Worm (Caenorhabditis elegans) whole organism, L4 larva: ENCODE measurements around the gene H38K22.6.

ENCODE experiments used
- F10B5.3 ChIP-seq: sonication (generic microtip); optimal IDR thresholded peaks from 2 replicates; lab custom pipeline; 2016; ENCODE audit warnings: mild to moderate bottlenecking, missing genetic modification characterization, missing compliant biosample characterization
- F37D6.2 ChIP-seq: sonication (generic microtip); optimal IDR thresholded peaks from 2 replicates; lab custom pipeline; 2016; ENCODE audit warnings: mild to moderate bottlenecking, missing genetic modification characterization, missing compliant biosample characterization
- F44E2.7 ChIP-seq: fragments of 200-800 bp; sonication (Bioruptor generic); IDR thresholded peaks from 2 replicates; pipeline ENCODE4 v2.1.2; 2022; ENCODE audit warnings: missing genetic modification characterization, missing compliant biosample characterization
- T26A8.4 ChIP-seq: fragments of 200-800 bp; sonication (Bioruptor generic); IDR thresholded peaks from 2 replicates; pipeline ENCODE4 v1.3.6; 2022; ENCODE audit warnings: missing genetic modification characterization, missing compliant biosample characterization
- Y105C5A.15 ChIP-seq: fragments of 200-800 bp; sonication (Bioruptor generic); IDR thresholded peaks from 2 replicates; pipeline ENCODE4 v1.3.6; 2022; ENCODE audit warnings: missing genetic modification characterization, missing compliant biosample characterization
- Y5F2A.4 ChIP-seq: fragments of 200-800 bp; sonication (Bioruptor generic); optimal IDR thresholded peaks from 2 replicates; lab custom pipeline; 2018; ENCODE audit warnings: mild to moderate bottlenecking, missing genetic modification characterization, missing compliant biosample characterization
- Y75B8A.6 ChIP-seq: fragments of 200-800 bp; sonication (Bioruptor generic); IDR thresholded peaks from 2 replicates; pipeline ENCODE4 v1.3.6; 2022; ENCODE audit warnings: missing genetic modification reagents, missing genetic modification characterization, missing compliant biosample characterization
- aha-1 ChIP-seq: fragments of 150-350 bp; peaks from one replicate; lab custom pipeline; 2014; ENCODE audit warnings: missing biosample characterization, missing genetic modification characterization
- arid-1 ChIP-seq: fragments of 200-800 bp; sonication (Bioruptor generic); conservative IDR thresholded peaks from 2 replicates; pipeline ENCODE4 v1.3.6; 2022; ENCODE audit warnings: missing genetic modification reagents, missing genetic modification characterization, missing compliant biosample characterization
- ceh-28 ChIP-seq: fragments of 150-350 bp; optimal IDR thresholded peaks from 2 replicates; lab custom pipeline; 2014; ENCODE audit warnings: missing biosample characterization, missing genetic modification reagents, missing genetic modification characterization
- ceh-32 ChIP-seq: sonication (generic microtip); optimal IDR thresholded peaks from 2 replicates; lab custom pipeline; 2016; ENCODE audit warnings: mild to moderate bottlenecking, missing genetic modification characterization, missing compliant biosample characterization; ENCODE audit not compliant: poor library complexity
- cey-2 ChIP-seq: sonication (generic microtip); optimal IDR thresholded peaks from 3 replicates; lab custom pipeline; 2017; ENCODE audit warnings: missing genetic modification characterization, mild to moderate bottlenecking, missing compliant biosample characterization, antibody characterized with exemption, borderline replicate concordance; ENCODE audit not compliant: insufficient read depth
- daf-16 ChIP-seq, 3 experiments: sonication (generic microtip); optimal IDR thresholded peaks; 2 replicates each; lab custom pipeline; 2016 to 2017; ENCODE audit warnings: missing genetic modification characterization in 3 of 3, missing genetic modification reagents in 3 of 3, mild to moderate bottlenecking in 2 of 3, missing compliant biosample characterization in 2 of 3, missing biosample characterization in 1 of 3, moderate library complexity in 1 of 3
- dmd-6 ChIP-seq: fragments of 200-800 bp; sonication (Bioruptor generic); IDR thresholded peaks from 2 replicates; pipeline ENCODE4 v1.3.6; 2022; ENCODE audit warnings: missing genetic modification reagents, missing genetic modification characterization, missing compliant biosample characterization
- dmd-8 ChIP-seq: fragments of 200-800 bp; sonication (Bioruptor generic); IDR thresholded peaks from 2 replicates; pipeline ENCODE4 v1.3.6; 2022; ENCODE audit warnings: missing genetic modification characterization, missing compliant biosample characterization
- dmd-9 ChIP-seq: fragments of 200-800 bp; sonication (Bioruptor generic); IDR thresholded peaks from 2 replicates; pipeline ENCODE4 v1.3.6; 2022; ENCODE audit warnings: missing genetic modification reagents, missing genetic modification characterization, missing compliant biosample characterization
- duxl-1 ChIP-seq: sonication (generic microtip); optimal IDR thresholded peaks from 2 replicates; lab custom pipeline; 2016; ENCODE audit warnings: mild to moderate bottlenecking, missing genetic modification characterization, moderate library complexity, missing compliant biosample characterization; ENCODE audit not compliant: poor library complexity
- dve-1 ChIP-seq: sonication (generic microtip); optimal IDR thresholded peaks from 2 replicates; lab custom pipeline; 2017; ENCODE audit warnings: antibody characterized with exemption, mild to moderate bottlenecking, missing genetic modification characterization, missing compliant biosample characterization; ENCODE audit not compliant: insufficient read depth
- egl-27 ChIP-seq: sonication (generic microtip); optimal IDR thresholded peaks from 3 replicates; lab custom pipeline; 2017; ENCODE audit warnings: missing biosample characterization, missing genetic modification reagents, missing genetic modification characterization
- fos-1 ChIP-seq: fragments of 150-350 bp; optimal IDR thresholded peaks from 2 replicates; lab custom pipeline; 2014; ENCODE audit warnings: missing biosample characterization, missing genetic modification characterization
- hlh-11 ChIP-seq: fragments of 200-800 bp; sonication (Bioruptor generic); optimal IDR thresholded peaks from 2 replicates; lab custom pipeline; 2018; ENCODE audit warnings: mild to moderate bottlenecking, missing genetic modification characterization, missing compliant biosample characterization
- hlh-30 ChIP-seq: sonication (generic microtip); optimal IDR thresholded peaks from 2 replicates; lab custom pipeline; 2017; ENCODE audit warnings: antibody characterized with exemption, mild to moderate bottlenecking, missing genetic modification characterization, missing compliant biosample characterization; ENCODE audit not compliant: insufficient read depth
- jun-1 ChIP-seq: fragments of 150-350 bp; optimal IDR thresholded peaks from 2 replicates; lab custom pipeline; 2014; ENCODE audit warnings: missing biosample characterization, missing genetic modification reagents, missing genetic modification characterization
- lin-1 ChIP-seq: fragments of 200-800 bp; sonication (Bioruptor generic); IDR thresholded peaks from 2 replicates; pipeline ENCODE4 v1.3.6; 2022; ENCODE audit warnings: missing genetic modification reagents, missing genetic modification characterization, missing compliant biosample characterization
- lin-15B ChIP-seq: fragments of 150-350 bp; sonication (generic microtip); optimal IDR thresholded peaks from 3 replicates; lab custom pipeline; 2014; ENCODE audit warnings: missing biosample characterization, missing genetic modification characterization
- lin-29 ChIP-seq: fragments of 200-800 bp; sonication (Bioruptor generic); IDR thresholded peaks from 2 replicates; pipeline ENCODE4 v1.3.6; 2022; ENCODE audit warnings: missing genetic modification reagents, missing genetic modification characterization, missing compliant biosample characterization
- lir-3 ChIP-seq: sonication (generic microtip); optimal IDR thresholded peaks from 2 replicates; lab custom pipeline; 2016; ENCODE audit warnings: mild to moderate bottlenecking, missing genetic modification characterization, missing compliant biosample characterization
- lsy-2 ChIP-seq, 2 experiments: fragments of 150-350 bp in 1 of 2; sonication (generic microtip) in 1 of 2; optimal IDR thresholded peaks; 2 replicates each; lab custom pipeline; 2014 to 2017; ENCODE audit warnings: missing biosample characterization in 2 of 2, missing genetic modification characterization in 2 of 2
- madf-5 ChIP-seq, 2 experiments: fragments of 200-800 bp; sonication (Bioruptor generic); IDR thresholded peaks; 2 replicates each; pipeline ENCODE4 v1.3.6; 2022; ENCODE audit warnings: missing compliant biosample characterization in 2 of 2, missing genetic modification characterization in 2 of 2
- mep-1 ChIP-seq: fragments of 150-350 bp; sonication (generic microtip); optimal IDR thresholded peaks from 3 replicates; lab custom pipeline; 2014; ENCODE audit warnings: missing biosample characterization, missing genetic modification characterization
- mxl-2 ChIP-seq: fragments of 200-800 bp; sonication (Bioruptor generic); conservative IDR thresholded peaks from 2 replicates; pipeline ENCODE4 v1.3.6; 2022; ENCODE audit warnings: missing genetic modification reagents, missing genetic modification characterization, missing compliant biosample characterization
- nhr-102 ChIP-seq: sonication (generic microtip); optimal IDR thresholded peaks from 2 replicates; lab custom pipeline; 2016; ENCODE audit warnings: mild to moderate bottlenecking, missing genetic modification characterization, moderate library complexity, missing compliant biosample characterization
- nhr-11 ChIP-seq: fragments of 150-350 bp; optimal IDR thresholded peaks from 2 replicates; lab custom pipeline; 2014; ENCODE audit warnings: missing biosample characterization, missing genetic modification characterization
- nhr-111 ChIP-seq: fragments of 200-800 bp; sonication (Bioruptor generic); optimal IDR thresholded peaks from 2 replicates; lab custom pipeline; 2018; ENCODE audit warnings: mild to moderate bottlenecking, missing genetic modification characterization, missing compliant biosample characterization
- nhr-237 ChIP-seq: sonication (generic microtip); optimal IDR thresholded peaks from 2 replicates; lab custom pipeline; 2017; ENCODE audit warnings: missing biosample characterization, missing genetic modification characterization
- nhr-48 ChIP-seq: sonication (generic microtip); optimal IDR thresholded peaks from 2 replicates; lab custom pipeline; 2016; ENCODE audit warnings: mild to moderate bottlenecking, missing genetic modification characterization, missing compliant biosample characterization
- nhr-6 ChIP-seq: fragments of 150-350 bp; optimal IDR thresholded peaks from 2 replicates; lab custom pipeline; 2014; ENCODE audit warnings: missing biosample characterization, missing genetic modification characterization
- nhr-77 ChIP-seq: fragments of 150-350 bp; optimal IDR thresholded peaks from 2 replicates; lab custom pipeline; 2014; ENCODE audit warnings: missing biosample characterization, missing genetic modification characterization
- php-3 ChIP-seq: fragments of 200-800 bp; sonication (Bioruptor generic); IDR thresholded peaks from 2 replicates; pipeline ENCODE4 v1.3.6; 2022; ENCODE audit warnings: missing genetic modification reagents, missing genetic modification characterization, missing compliant biosample characterization
- rbr-2 ChIP-seq: sonication (generic microtip); optimal IDR thresholded peaks from 2 replicates; lab custom pipeline; 2016; ENCODE audit warnings: missing genotype, missing genetic modification characterization, missing compliant biosample characterization
- saeg-2 ChIP-seq: fragments of 200-800 bp; sonication (Bioruptor generic); IDR thresholded peaks from 2 replicates; pipeline ENCODE4 v1.3.6; 2022; ENCODE audit warnings: missing genetic modification reagents, missing genetic modification characterization, missing compliant biosample characterization
- sdz-12 ChIP-seq: fragments of 200-800 bp; sonication (Bioruptor generic); optimal IDR thresholded peaks from 2 replicates; lab custom pipeline; 2018; ENCODE audit warnings: mild to moderate bottlenecking, missing genetic modification characterization, missing compliant biosample characterization
- set-16 ChIP-seq: fragments of 200-800 bp; sonication (Bioruptor generic); IDR thresholded peaks from 2 replicates; pipeline ENCODE4 v1.3.6; 2022; ENCODE audit warnings: missing genetic modification reagents, missing genetic modification characterization, missing compliant biosample characterization
- unc-130 ChIP-seq: sonication (generic microtip); optimal IDR thresholded peaks from 2 replicates; lab custom pipeline; 2016; ENCODE audit warnings: missing genetic modification reagents, missing genetic modification characterization, missing compliant biosample characterization
- vab-7 ChIP-seq: fragments of 200-800 bp; sonication (Bioruptor generic); IDR thresholded peaks from 2 replicates; pipeline ENCODE4 v1.3.6; 2022; ENCODE audit warnings: missing genetic modification reagents, missing genetic modification characterization, missing compliant biosample characterization
- zag-1 ChIP-seq: fragments of 150-350 bp; optimal IDR thresholded peaks from 2 replicates; lab custom pipeline; 2014; ENCODE audit warnings: missing biosample characterization, missing genetic modification characterization
- zfp-3 ChIP-seq: fragments of 200-800 bp; sonication (Bioruptor generic); conservative IDR thresholded peaks from 2 replicates; pipeline ENCODE4 v1.3.6; 2022; ENCODE audit warnings: missing genetic modification reagents, missing genetic modification characterization, missing compliant biosample characterization
- zip-11 ChIP-seq: fragments of 200-800 bp; sonication (Bioruptor generic); IDR thresholded peaks from 2 replicates; pipeline ENCODE4 v1.3.6; 2022; ENCODE audit warnings: missing genetic modification characterization, missing compliant biosample characterization
- zip-2 ChIP-seq: fragments of 150-350 bp; optimal IDR thresholded peaks from 2 replicates; lab custom pipeline; 2014; ENCODE audit warnings: missing biosample characterization, missing genetic modification characterization
- ztf-11 ChIP-seq: fragments of 150-350 bp; optimal IDR thresholded peaks from 2 replicates; lab custom pipeline; 2014; ENCODE audit warnings: missing biosample characterization, missing genetic modification characterization
- ztf-7 ChIP-seq: fragments of 150-350 bp; optimal IDR thresholded peaks from 2 replicates; lab custom pipeline; 2014; ENCODE audit warnings: missing biosample characterization, missing genetic modification characterization

The H38K22.6 gene

ce11 chrIII:4362332-4362731 is 42.1 kb downstream of the H38K22.6 start (continued):
- peak; percentile 71 for TF ChIP-seq vab-7 (GFP tag; lab: Robert Waterston, UW)
- TF ChIP-seq fos-1 (tag; lab: Kevin White, UChicago): no peak
- no peak for TF ChIP-seq Y5F2A.4 (GFP tag; lab: Kevin White, UChicago)
- no peak for TF ChIP-seq nhr-48 (tag; lab: Kevin White, UChicago)
- TF ChIP-seq daf-16 (GFP tag; optimal IDR thresholded peaks at IDR 0.05; lab: Kevin White, UChicago): no peak
- no peak for TF ChIP-seq daf-16 (tag; optimal IDR thresholded peaks at IDR 0.05; lab: Kevin White, UChicago)
- TF ChIP-seq zip-2 (tag; lab: Kevin White, UChicago): no peak
- no peak for TF ChIP-seq mxl-2 (GFP tag; lab: Robert Waterston, UW)
- TF ChIP-seq jun-1 (tag; lab: Kevin White, UChicago): no peak
- no peak for TF ChIP-seq nhr-237 (tag; lab: Kevin White, UChicago)
- TF ChIP-seq T26A8.4 (GFP tag; lab: Robert Waterston, UW): no peak
- no peak for TF ChIP-seq aha-1 (tag; lab: Kevin White, UChicago)
- TF ChIP-seq lir-3: peak; percentile 22
- no peak for TF ChIP-seq set-16 (GFP tag; lab: Robert Waterston, UW)
- TF ChIP-seq F10B5.3 (tag; lab: Kevin White, UChicago): no peak
- TF ChIP-seq dmd-9 (GFP tag; lab: Robert Waterston, UW): 0 out of 2 replicates have a peak, but pooled peaks have one; percentile 43
- TF ChIP-seq php-3 (GFP tag; lab: Robert Waterston, UW): no peak
- TF ChIP-seq ceh-32 (tag; lab: Kevin White, UChicago): no peak
- TF ChIP-seq lin-15B (tag; lab: Kevin White, UChicago): no peak
- TF ChIP-seq ztf-7 (tag; lab: Kevin White, UChicago): no peak
- TF ChIP-seq egl-27 (tag; lab: Kevin White, UChicago): no peak
- peak; percentile 43; the same call in 1 of the 2 replicates for TF ChIP-seq dmd-6 (GFP tag; lab: Robert Waterston, UW)
- peak; percentile 41 for TF ChIP-seq dve-1 (tag; lab: Kevin White, UChicago)
- TF ChIP-seq ztf-11 (tag; lab: Kevin White, UChicago): no peak
- TF ChIP-seq F44E2.7 (GFP tag; lab: Robert Waterston, UW): 0 out of 2 replicates have a peak, but pooled peaks have one; percentile 34
- no peak for TF ChIP-seq saeg-2 (GFP tag; lab: Robert Waterston, UW)
- TF ChIP-seq rbr-2 (tag; lab: Kevin White, UChicago): peak; percentile 12
- TF ChIP-seq F37D6.2: no peak
- no peak for TF ChIP-seq cey-2 (tag; lab: Kevin White, UChicago)
- TF ChIP-seq Y105C5A.15 (GFP tag; lab: Robert Waterston, UW): no peak
- TF ChIP-seq nhr-102 (tag; lab: Kevin White, UChicago): no peak
- TF ChIP-seq dmd-8 (GFP tag; lab: Robert Waterston, UW): peak; percentile 69; the same call in 1 of the 2 replicates
- no peak for TF ChIP-seq nhr-111 (GFP tag; lab: Kevin White, UChicago)
- TF ChIP-seq mep-1 (tag; lab: Kevin White, UChicago): no peak
- TF ChIP-seq Y75B8A.6 (GFP tag; lab: Robert Waterston, UW): no peak
- TF ChIP-seq nhr-77 (tag; lab: Kevin White, UChicago): no peak
- peak; percentile 19 for TF ChIP-seq hlh-30 (tag; lab: Kevin White, UChicago)
- TF ChIP-seq lsy-2 (tag; optimal IDR thresholded peaks at IDR 0.05; lab: Kevin White, UChicago): no peak
- TF ChIP-seq nhr-6 (tag; lab: Kevin White, UChicago): no peak
- TF ChIP-seq lin-29 (GFP tag; lab: Robert Waterston, UW): 0 out of 2 replicates have a peak, but pooled peaks have one; percentile 16
- no peak for TF ChIP-seq ceh-28 (tag; lab: Kevin White, UChicago)
- no peak for TF ChIP-seq zag-1 (tag; lab: Kevin White, UChicago)
- TF ChIP-seq sdz-12 (GFP tag; lab: Kevin White, UChicago): no peak
- peak; percentile 21 for TF ChIP-seq hlh-11 (tag; lab: Kevin White, UChicago)
- TF ChIP-seq lin-1 (GFP tag; lab: Robert Waterston, UW): 0 out of 2 replicates have a peak, but pooled peaks have one; percentile 20
- TF ChIP-seq nhr-11: no peak
- peak; percentile 35 for TF ChIP-seq duxl-1 (tag; lab: Kevin White, UChicago)
- no peak for TF ChIP-seq unc-130 (GFP tag; lab: Kevin White, UChicago)
- 0 out of 4 replicates have a peak, but pooled peaks of 1 of the 2 experiments have one; percentile 18 for TF ChIP-seq madf-5 (GFP tag; IDR thresholded peaks at IDR 0.05; lab: Robert Waterston, UW)
- no peak for TF ChIP-seq zip-11
- peak; percentile 63; the same call in 1 of the 2 replicates for TF ChIP-seq arid-1
- TF ChIP-seq zfp-3 (GFP tag; lab: Robert Waterston, UW): no peak
